Worm (Caenorhabditis elegans): ENCODE measurements around the gene best-3.
A peak's percentile ranks its signal among the peaks of the same experiment; 100 is the strongest.

Gene best-3

ce11 chrII:57370-57769, 44.6 kb downstream of the best-3 start, which contains the start of gene ascc-1:
TSS of gene ascc-1 (plus strand) at chrII:57670.
- TF ChIP-seq elt-3 (tag; optimal IDR thresholded peaks at IDR 0.05) = no peak
- TF ChIP-seq ztf-4 (tag; optimal IDR thresholded peaks at IDR 0.05) = no peak
- TF ChIP-seq nhr-21 (tag; optimal IDR thresholded peaks at IDR 0.05) = no peak
- TF ChIP-seq lin-39 (tag; optimal IDR thresholded peaks at IDR 0.05) = no peak
- TF ChIP-seq unc-39 (tag; optimal IDR thresholded peaks at IDR 0.05) = no peak

ce11 chrII:57873-58272, 45.1 kb downstream of the best-3 start:
- TF ChIP-seq nhr-11 (tag; optimal IDR thresholded peaks at IDR 0.05) (no peak), snpc-4 (tag; optimal IDR thresholded peaks at IDR 0.05) (no peak), ztf-11 (tag; optimal IDR thresholded peaks at IDR 0.05) (no peak), sem-4 (tag; optimal IDR thresholded peaks at IDR 0.05) (no peak), elt-1 (tag; optimal IDR thresholded peaks at IDR 0.05) (no peak), R02D3.7 (tag; optimal IDR thresholded peaks at IDR 0.05) (no peak), C34F6.9 (tag; optimal IDR thresholded peaks at IDR 0.05) (no peak), mab-5 (tag; optimal IDR thresholded peaks at IDR 0.05) (no peak)

DNA sequence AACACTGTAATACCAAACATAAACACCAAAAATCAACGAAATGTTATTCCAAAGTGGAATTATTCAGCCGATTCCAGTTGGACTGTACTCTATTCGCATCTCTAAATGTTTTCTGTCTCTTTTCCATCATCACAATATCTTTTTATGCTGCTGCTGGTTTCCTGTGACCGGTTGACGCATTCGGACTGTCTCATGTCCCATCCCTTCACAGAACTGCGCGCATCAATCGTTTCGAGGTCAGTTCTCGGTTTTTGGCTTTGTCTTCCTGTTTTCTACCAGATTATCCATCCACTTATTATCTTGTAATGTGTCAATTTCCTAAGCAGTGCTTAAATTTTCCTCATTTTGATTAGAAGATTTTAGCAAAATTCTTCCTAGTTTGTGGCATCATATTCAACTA, 47.3 kb downstream of the best-3 start:
- TF ChIP-seq ama-1 (optimal IDR thresholded peaks at IDR 0.05) (no peak), sma-3 (GFP tag; optimal IDR thresholded peaks at IDR 0.05) (no peak), unc-55 (GFP tag; optimal IDR thresholded peaks at IDR 0.05) (no peak), lsy-2 (tag; optimal IDR thresholded peaks at IDR 0.05) (no peak), nhr-21 (tag; optimal IDR thresholded peaks at IDR 0.05) (peak; percentile 29), ztf-11 (tag; optimal IDR thresholded peaks at IDR 0.05) (no peak), ztf-4 (tag; optimal IDR thresholded peaks at IDR 0.05) (no peak), nhr-129 (tag; optimal IDR thresholded peaks at IDR 0.05) (peak; percentile 11), sem-4 (tag; optimal IDR thresholded peaks at IDR 0.05) (no peak), nhr-10 (tag; optimal IDR thresholded peaks at IDR 0.05) (no peak), fos-1 (tag; optimal IDR thresholded peaks at IDR 0.05) (peak; percentile 46), lin-39 (tag; optimal IDR thresholded peaks at IDR 0.05) (no peak), nhr-25 (tag; optimal IDR thresholded peaks at IDR 0.05) (peak; percentile 61), unc-39 (tag; optimal IDR thresholded peaks at IDR 0.05) (no peak)

DNA sequence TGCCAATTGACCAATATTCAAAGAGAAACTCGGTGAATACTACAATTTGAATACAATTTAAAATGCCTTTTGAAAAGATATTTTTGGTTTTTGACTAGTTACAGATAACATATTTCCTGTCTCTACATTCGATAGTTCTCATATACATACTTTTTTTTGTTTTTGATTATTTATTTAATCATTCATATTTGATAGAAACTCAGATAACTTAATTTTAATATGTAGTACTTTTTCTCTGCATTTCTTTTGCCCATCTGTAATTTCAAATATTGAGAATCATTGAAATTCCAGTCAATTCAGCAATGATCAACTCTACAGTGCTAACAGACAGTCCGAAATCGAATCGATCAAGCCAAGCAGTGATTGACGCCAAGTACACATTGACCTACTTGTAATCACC, 48.2 kb downstream of the best-3 start, which contains the start of gene C23H3.2:
Gene C23H3.2, plus strand, starts transcription at position 301 of the 400 bp plus-strand sequence.
- TF ChIP-seq nhr-77 (tag; optimal IDR thresholded peaks at IDR 0.05) (no peak), zag-1 (tag; optimal IDR thresholded peaks at IDR 0.05) (no peak), nhr-23 (tag; optimal IDR thresholded peaks at IDR 0.05) (no peak), skn-1 (tag; optimal IDR thresholded peaks at IDR 0.05) (no peak), sem-4 (tag; optimal IDR thresholded peaks at IDR 0.05) (no peak), nhr-237 (tag; optimal IDR thresholded peaks at IDR 0.05) (no peak), nhr-25 (tag; optimal IDR thresholded peaks at IDR 0.05) (no peak), ztf-11 (tag; optimal IDR thresholded peaks at IDR 0.05) (no peak), R02D3.7 (tag; optimal IDR thresholded peaks at IDR 0.05) (no peak), alr-1 (tag; optimal IDR thresholded peaks at IDR 0.05) (no peak), nhr-11 (tag; optimal IDR thresholded peaks at IDR 0.05) (no peak), egl-27 (tag; optimal IDR thresholded peaks at IDR 0.05) (no peak), lin-13 (GFP tag; optimal IDR thresholded peaks at IDR 0.05) (no peak), nhr-6 (tag; optimal IDR thresholded peaks at IDR 0.05) (no peak), C34F6.9 (tag; optimal IDR thresholded peaks at IDR 0.05) (no peak), ZK546.5 (tag; optimal IDR thresholded peaks at IDR 0.05) (no peak), mab-5 (tag; optimal IDR thresholded peaks at IDR 0.05) (no peak), lin-11 (tag; optimal IDR thresholded peaks at IDR 0.05) (no peak), ceh-16 (tag; optimal IDR thresholded peaks at IDR 0.05) (no peak)

ce11 chrII:65484-65883, 52.7 kb downstream of the best-3 start:
- TF ChIP-seq ztf-1 (GFP tag; conservative IDR thresholded peaks at IDR 0.05) (no peak), fos-1 (tag; optimal IDR thresholded peaks at IDR 0.05) (peak; percentile 76)

All from whole organism, L2 larva.